Worm (Caenorhabditis elegans) whole organism, midembryonic: Measurements from ENCODE around the gene utx-1.
"Not testable (repeated sequence)": the region's sequence is repeated elsewhere in the genome, so short reads cannot be mapped to it uniquely, and the experiment has no call there.

Source experiments
- T22C8.4 ChIP-seq: fragments of 200-800 bp; sonication (Bioruptor generic); IDR thresholded peaks from 2 replicates; pipeline ENCODE4 v1.3.6; 2022; ENCODE audit warnings: missing genetic modification characterization, missing compliant biosample characterization
- cog-1 ChIP-seq: sonication (generic microtip); optimal IDR thresholded peaks from 2 replicates; lab custom pipeline; 2016; ENCODE audit warnings: missing genetic modification characterization, missing compliant biosample characterization
- flt-1 ChIP-seq: fragments of 200-800 bp; sonication (Bioruptor generic); IDR thresholded peaks from 2 replicates; pipeline ENCODE4 v1.3.6; 2022; ENCODE audit warnings: missing genetic modification characterization, missing compliant biosample characterization
- klf-2 ChIP-seq: fragments of 200-800 bp; sonication (Bioruptor generic); conservative IDR thresholded peaks from 2 replicates; pipeline ENCODE4 v1.3.6; 2022; ENCODE audit warnings: missing genetic modification reagents, missing genetic modification characterization, missing compliant biosample characterization
- med-1 ChIP-seq: sonication (generic microtip); optimal IDR thresholded peaks from 2 replicates; lab custom pipeline; 2017; ENCODE audit warnings: missing genetic modification characterization, mild to moderate bottlenecking, missing compliant biosample characterization, antibody characterized with exemption, missing genetic modification reagents; ENCODE audit not compliant: insufficient read depth
- ref-1 ChIP-seq: fragments of 200-800 bp; sonication (Bioruptor generic); conservative IDR thresholded peaks from 2 replicates; pipeline ENCODE4 v1.3.6; 2022; ENCODE audit warnings: missing genetic modification reagents, missing genetic modification characterization, missing compliant biosample characterization
- tab-1 ChIP-seq: fragments of 200-800 bp; sonication (Bioruptor generic); IDR thresholded peaks from 2 replicates; pipeline ENCODE4 v1.3.6; 2022; ENCODE audit warnings: missing genetic modification characterization, missing compliant biosample characterization
- ztf-23 ChIP-seq: fragments of 200-800 bp; sonication (Bioruptor generic); IDR thresholded peaks from 2 replicates; pipeline ENCODE4 v1.3.6; 2022; ENCODE audit warnings: missing genetic modification reagents, missing genetic modification characterization, missing compliant biosample characterization
- ztf-29 ChIP-seq: fragments of 200-800 bp; sonication (Bioruptor generic); IDR thresholded peaks from 2 replicates; pipeline ENCODE4 v1.3.6; 2022; ENCODE audit warnings: missing genetic modification reagents, missing genetic modification characterization, missing compliant biosample characterization

utx-1 gene

ce11 chrX:8604160-8604559, 47.2 kb downstream of the utx-1 start:
- no peak for TF ChIP-seq T22C8.4
- no peak for TF ChIP-seq med-1 (GFP tag; lab: Kevin White, UChicago)
- no peak for TF ChIP-seq tab-1 (GFP tag; lab: Robert Waterston, UW)
- no peak for TF ChIP-seq ref-1
- TF ChIP-seq ztf-23 (GFP tag; lab: Robert Waterston, UW) = no peak
- TF ChIP-seq flt-1 (GFP tag; lab: Robert Waterston, UW) = no peak
- TF ChIP-seq ztf-29 = no peak
- TF ChIP-seq cog-1 = no peak
- TF ChIP-seq klf-2 (GFP tag; lab: Robert Waterston, UW) = no peak

DNA sequence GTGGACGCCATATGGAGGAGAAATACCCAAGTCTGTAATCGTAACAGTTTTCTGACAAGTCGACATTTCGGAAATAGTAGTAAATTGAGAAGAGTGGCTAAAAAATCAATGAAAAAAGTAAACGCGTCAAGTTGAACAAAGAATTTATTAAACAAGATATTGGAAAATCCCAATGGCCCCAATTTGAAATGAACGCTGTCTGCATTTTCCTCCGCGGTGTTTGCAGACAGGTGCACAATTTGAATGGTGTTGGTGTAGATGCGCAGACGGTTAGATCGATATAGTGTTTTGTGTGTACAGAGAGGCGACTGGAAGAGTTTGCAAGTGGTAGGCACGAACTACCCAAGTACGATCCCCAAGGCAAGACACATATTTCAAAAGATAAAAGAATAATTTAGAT, 48.1 kb downstream of the utx-1 start, which contains the start of the genes H35N09.2 and H35N09.1:
TSS of gene H35N09.2 (minus strand) at position 54 of the 400 bp plus-strand sequence.
TSS of gene H35N09.1 (plus strand) at position 335 of the 400 bp plus-strand sequence.
- TF ChIP-seq ztf-29 (no peak), T22C8.4 (no peak), med-1 (GFP tag; lab: Kevin White, UChicago) (no peak), ztf-23 (GFP tag; lab: Robert Waterston, UW) (no peak), flt-1 (GFP tag; lab: Robert Waterston, UW) (no peak), cog-1 (no peak), klf-2 (GFP tag; lab: Robert Waterston, UW) (no peak), ref-1 (no peak), tab-1 (GFP tag; lab: Robert Waterston, UW) (no peak)

- no peak for TF ChIP-seq cog-1
- TF ChIP-seq ztf-23 (GFP tag; lab: Robert Waterston, UW) = peak; percentile 35; the same call in 1 of the 2 replicates
- TF ChIP-seq T22C8.4 = no peak
- TF ChIP-seq tab-1 (GFP tag; lab: Robert Waterston, UW) = no peak
- TF ChIP-seq ztf-29 = no peak
These were observed 51.8 kb downstream of the utx-1 start for ce11 chrX:8608756-8609155.

- not testable (repeated sequence) for TF ChIP-seq ztf-23 (GFP tag; lab: Robert Waterston, UW); klf-2 (GFP tag; lab: Robert Waterston, UW); ref-1
These were observed 53.7 kb downstream of the utx-1 start, which contains the start of gene K01A12.4 for ce11 chrX:8610606-8611005. K01A12.4 (plus strand) TSS chrX:8610906.

DNA sequence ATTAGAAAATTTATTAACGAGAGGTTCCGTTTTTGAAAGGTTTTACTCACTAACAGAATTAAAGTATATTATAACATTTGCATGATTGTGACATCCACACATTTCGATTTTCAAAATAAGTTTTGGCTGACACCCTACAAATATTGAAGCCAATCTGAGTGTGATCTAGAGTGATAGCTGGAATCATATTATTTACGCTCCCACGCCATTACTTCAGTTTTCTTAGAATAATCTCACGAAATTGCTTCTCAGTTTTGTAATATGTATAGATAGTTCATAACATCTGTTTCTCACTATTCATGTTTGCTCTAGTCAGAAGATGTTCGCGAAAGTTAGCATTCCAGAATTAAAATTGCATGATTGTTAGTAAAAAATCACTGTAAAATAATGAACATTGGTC, 55.3 kb downstream of the utx-1 start:
- TF ChIP-seq ztf-23 (GFP tag; lab: Robert Waterston, UW) = no peak
- no peak for TF ChIP-seq cog-1
